Worm (Caenorhabditis elegans) whole organism, early embryonic: ENCODE results near the gene flp-23.

Source experiments
- B0310.2 ChIP-seq: sonication (generic microtip); optimal IDR thresholded peaks from 2 replicates; lab custom pipeline; 2016; ENCODE audit warnings: mild to moderate bottlenecking, missing genetic modification characterization, missing compliant biosample characterization
- F13C5.2 ChIP-seq: sonication (generic microtip); optimal IDR thresholded peaks from 2 replicates; lab custom pipeline; 2017; ENCODE audit warnings: mild to moderate bottlenecking, missing genetic modification characterization, inconsistent platforms, missing compliant biosample characterization
- aly-1 ChIP-seq: sonication (generic microtip); optimal IDR thresholded peaks from 2 replicates; lab custom pipeline; 2016; ENCODE audit warnings: missing genetic modification characterization, missing compliant biosample characterization
- ama-1 ChIP-seq: fragments of 150-350 bp; optimal IDR thresholded peaks from 2 replicates; lab custom pipeline; 2014
- ceh-13 ChIP-seq: fragments of 200-800 bp; sonication (Bioruptor generic); optimal IDR thresholded peaks from 2 replicates; lab custom pipeline; 2018; ENCODE audit warnings: mild to moderate bottlenecking, missing genetic modification characterization, missing compliant biosample characterization
- ceh-36 ChIP-seq: sonication (generic microtip); optimal IDR thresholded peaks from 2 replicates; lab custom pipeline; 2016; ENCODE audit warnings: missing genetic modification characterization, inconsistent platforms, missing compliant biosample characterization
- ets-7 ChIP-seq: sonication (generic microtip); optimal IDR thresholded peaks from 2 replicates; lab custom pipeline; 2016; ENCODE audit warnings: missing genotype, missing genetic modification characterization, missing compliant biosample characterization
- flt-1 ChIP-seq: fragments of 200-800 bp; sonication (Bioruptor generic); IDR thresholded peaks from 2 replicates; pipeline ENCODE4 v1.3.6; 2022; ENCODE audit warnings: missing genetic modification characterization, missing compliant biosample characterization
- hmbx-1 ChIP-seq: sonication (generic microtip); optimal IDR thresholded peaks from 2 replicates; lab custom pipeline; 2016; ENCODE audit warnings: mild to moderate bottlenecking, missing genetic modification characterization, missing compliant biosample characterization
- hmg-4 ChIP-seq: fragments of 200-800 bp; sonication (Bioruptor generic); optimal IDR thresholded peaks from 2 replicates; lab custom pipeline; 2018; ENCODE audit warnings: mild to moderate bottlenecking, missing genetic modification characterization, missing compliant biosample characterization
- hnd-1 ChIP-seq: sonication (generic microtip); optimal IDR thresholded peaks from 2 replicates; lab custom pipeline; 2016; ENCODE audit warnings: missing genetic modification characterization, missing compliant biosample characterization
- pes-1 ChIP-seq: fragments of 200-800 bp; sonication (Bioruptor generic); IDR thresholded peaks from 2 replicates; pipeline ENCODE4 v1.3.6; 2022; ENCODE audit warnings: missing genetic modification reagents, missing genetic modification characterization, missing compliant biosample characterization
- scrt-1 ChIP-seq: fragments of 200-800 bp; sonication (Bioruptor generic); IDR thresholded peaks from 2 replicates; pipeline ENCODE4 v1.3.6; 2022; ENCODE audit warnings: missing genetic modification characterization, missing compliant biosample characterization
- sea-1 ChIP-seq: fragments of 200-800 bp; sonication (Bioruptor generic); conservative IDR thresholded peaks from 2 replicates; pipeline ENCODE4 v1.3.6; 2022; ENCODE audit warnings: missing genetic modification characterization, missing compliant biosample characterization
- tbx-11 ChIP-seq: fragments of 200-800 bp; sonication (Bioruptor generic); IDR thresholded peaks from 2 replicates; pipeline ENCODE4 v1.3.6; 2022; ENCODE audit warnings: missing genetic modification characterization, missing compliant biosample characterization
- tbx-37 ChIP-seq: fragments of 200-800 bp; sonication (Bioruptor generic); conservative IDR thresholded peaks from 2 replicates; pipeline ENCODE4 v1.3.6; 2022; ENCODE audit warnings: missing genetic modification reagents, missing genetic modification characterization, missing compliant biosample characterization
- tra-4 ChIP-seq: sonication (generic microtip); optimal IDR thresholded peaks from 2 replicates; lab custom pipeline; 2017; ENCODE audit warnings: missing genetic modification characterization, missing compliant biosample characterization

The flp-23 gene

DNA sequence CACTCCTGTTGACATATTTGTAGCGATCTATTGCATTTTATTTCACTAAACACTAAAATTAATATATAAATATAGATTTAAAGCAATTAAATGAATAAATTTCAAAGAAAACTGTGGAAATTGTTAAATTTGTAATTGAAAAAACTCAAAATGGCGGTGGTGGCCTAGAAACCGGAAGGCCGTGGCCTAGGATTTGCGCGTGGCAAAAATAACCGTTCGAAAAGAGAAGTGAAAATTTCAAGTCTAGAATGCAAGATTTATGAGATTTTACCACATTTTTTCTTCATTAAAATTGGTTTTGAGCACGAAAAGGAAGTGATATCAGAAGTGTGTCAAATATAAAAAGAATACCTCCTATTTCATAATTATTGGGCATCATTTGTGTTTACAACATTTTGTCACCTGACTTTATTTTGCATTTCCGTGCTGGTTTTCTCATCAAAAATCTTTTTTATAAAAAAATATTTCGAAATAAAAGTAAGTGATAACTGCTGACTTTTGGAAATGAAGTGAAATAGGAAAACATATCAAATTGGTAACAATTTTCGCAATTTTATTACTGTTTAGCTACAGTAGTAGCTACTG lies 33.2 kb downstream of the flp-23 start, which contains the start of gene fli-1:
fli-1 (minus strand) TSS at position 58 of the 585 bp plus-strand sequence.
- no peak for TF ChIP-seq pes-1 (GFP tag; lab: Robert Waterston, UW)
- peak; percentile 45; the same call in 1 of the 2 replicates for TF ChIP-seq tbx-37 (GFP tag; lab: Robert Waterston, UW)

DNA sequence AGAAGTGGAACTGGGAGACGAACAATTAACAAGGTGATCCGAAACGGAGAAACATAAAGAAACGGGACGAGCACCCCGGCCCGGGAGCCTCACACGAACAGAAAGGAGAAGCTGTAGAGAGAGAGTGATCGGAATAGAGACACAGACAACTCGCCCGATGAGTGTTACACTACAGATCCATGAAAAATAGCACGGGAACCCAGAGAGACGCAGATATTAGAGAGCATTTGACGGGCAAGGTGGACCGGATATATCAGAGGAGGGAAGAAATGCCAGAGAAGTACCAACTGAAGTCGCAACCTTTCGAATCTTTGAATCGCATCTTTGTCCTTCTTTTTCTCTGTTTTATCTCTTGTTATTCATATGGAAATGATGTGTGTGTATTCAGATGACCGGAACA lies 33.9 kb downstream of the flp-23 start, which contains the start of gene anmt-1:
anmt-1 (plus strand) TSS at position 388 of the 400 bp plus-strand sequence.
- no peak for TF ChIP-seq flt-1 (GFP tag; lab: Robert Waterston, UW)
- no peak for TF ChIP-seq ceh-36
- no peak for TF ChIP-seq hmbx-1
- TF ChIP-seq scrt-1 (GFP tag; lab: Robert Waterston, UW), result no peak
- no peak for TF ChIP-seq hmg-4 (GFP tag; lab: Kevin White, UChicago)
- no peak for TF ChIP-seq F13C5.2 (tag; lab: Kevin White, UChicago)
- TF ChIP-seq ets-7 (tag; lab: Kevin White, UChicago), result no peak
- TF ChIP-seq ama-1 (lab: Kevin White, UChicago), result no peak
- no peak for TF ChIP-seq B0310.2 (tag; lab: Kevin White, UChicago)
- no peak for TF ChIP-seq sea-1 (GFP tag; lab: Robert Waterston, UW)
- no peak for TF ChIP-seq tbx-37 (GFP tag; lab: Robert Waterston, UW)
- TF ChIP-seq ceh-13 (GFP tag; lab: Kevin White, UChicago), result no peak
- no peak for TF ChIP-seq aly-1 (tag; lab: Kevin White, UChicago)
- TF ChIP-seq hnd-1 (tag; lab: Kevin White, UChicago), result no peak
- TF ChIP-seq pes-1 (GFP tag; lab: Robert Waterston, UW), result no peak
- no peak for TF ChIP-seq tra-4 (tag; lab: Kevin White, UChicago)
- no peak for TF ChIP-seq tbx-11 (GFP tag; lab: Robert Waterston, UW)

DNA sequence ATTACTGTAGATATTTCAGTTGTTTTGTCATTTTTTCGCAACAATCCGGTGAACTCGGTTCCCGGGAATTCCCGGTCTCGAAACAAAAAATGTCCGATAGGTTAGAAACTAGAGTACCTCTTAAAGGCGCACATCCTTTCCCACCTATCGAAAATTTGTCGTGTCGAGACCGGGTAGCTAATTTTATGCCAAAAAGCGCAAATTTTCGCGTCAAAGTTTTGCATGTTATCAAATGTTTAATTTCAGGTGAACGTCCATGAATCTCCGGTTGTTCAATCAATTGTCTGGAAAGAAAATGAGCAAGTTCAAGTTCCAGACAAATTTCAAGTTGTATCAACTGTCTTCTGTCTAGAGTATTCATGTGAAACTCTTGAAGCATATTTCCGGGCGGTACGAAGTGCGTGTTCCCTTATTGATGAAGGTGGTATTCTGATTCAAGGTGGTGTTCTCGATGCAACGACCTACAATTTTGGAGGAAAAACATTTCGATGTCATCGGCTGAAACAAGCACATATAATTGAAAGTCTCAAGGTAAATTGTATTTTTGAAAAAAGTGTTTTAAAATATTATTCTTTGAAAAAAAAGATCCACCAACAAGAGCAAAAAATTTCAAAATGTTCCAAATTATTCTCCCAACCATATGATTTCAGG lies 35.1 kb downstream of the flp-23 start:
- no peak for TF ChIP-seq ceh-13 (GFP tag; lab: Kevin White, UChicago)
- TF ChIP-seq flt-1 (GFP tag; lab: Robert Waterston, UW), result no peak
- TF ChIP-seq ets-7 (tag; lab: Kevin White, UChicago), result no peak
- TF ChIP-seq scrt-1 (GFP tag; lab: Robert Waterston, UW), result no peak
- no peak for TF ChIP-seq ama-1 (lab: Kevin White, UChicago)
- TF ChIP-seq ceh-36, result no peak
- no peak for TF ChIP-seq hmg-4 (GFP tag; lab: Kevin White, UChicago)
- TF ChIP-seq pes-1 (GFP tag; lab: Robert Waterston, UW), result no peak
- TF ChIP-seq B0310.2 (tag; lab: Kevin White, UChicago), result no peak
- TF ChIP-seq tbx-37 (GFP tag; lab: Robert Waterston, UW), result no peak

DNA sequence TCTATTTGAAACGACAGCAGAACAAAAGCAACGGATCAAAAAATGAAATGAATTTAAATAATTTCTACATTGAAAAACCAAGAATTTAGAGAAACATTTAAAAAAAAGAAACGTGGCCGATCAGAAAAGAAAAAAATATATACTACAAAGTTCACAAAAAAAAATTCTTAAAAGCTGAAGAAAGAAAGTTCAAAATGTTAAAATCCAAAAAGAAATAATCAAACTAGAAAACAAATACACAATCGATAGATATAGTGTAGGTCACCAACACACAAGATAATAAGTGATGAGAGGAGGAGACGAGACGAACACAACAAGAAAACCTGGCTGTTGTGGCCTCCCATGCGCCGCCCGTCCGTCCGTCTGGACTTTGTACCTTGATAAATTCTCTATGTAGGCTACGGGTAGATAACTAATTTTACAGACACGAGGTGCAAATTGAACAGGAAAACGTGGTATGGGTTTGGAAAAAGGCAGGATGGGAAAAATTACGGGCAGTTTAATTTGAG lies 37.9 kb downstream of the flp-23 start, which contains the start of gene hadb-1:
hadb-1 (minus strand) TSS at position 51 of the 509 bp plus-strand sequence.
- no peak for TF ChIP-seq pes-1 (GFP tag; lab: Robert Waterston, UW)

DNA sequence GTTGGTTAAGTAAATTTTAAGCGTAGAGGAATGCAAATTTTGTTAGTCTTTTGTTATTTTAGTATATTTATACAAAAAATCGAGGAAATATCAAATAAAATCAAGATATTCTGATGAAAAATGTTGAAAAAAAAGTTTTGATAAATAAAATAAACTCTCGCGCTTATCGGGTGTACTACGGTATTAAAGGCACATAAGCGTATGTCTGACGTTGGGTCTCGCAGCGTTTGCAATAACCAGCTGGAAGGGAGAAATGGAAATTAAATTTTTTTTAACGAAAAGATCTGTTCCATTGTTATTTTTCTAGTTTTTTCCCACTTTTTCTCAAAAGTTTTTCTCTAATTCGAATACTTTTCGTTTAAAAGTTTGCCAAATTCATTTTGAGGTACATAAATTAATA lies 38.6 kb downstream of the flp-23 start:
- TF ChIP-seq ceh-36 (no peak), tbx-11 (GFP tag; lab: Robert Waterston, UW) (no peak), ceh-13 (GFP tag; lab: Kevin White, UChicago) (no peak), ets-7 (tag; lab: Kevin White, UChicago) (no peak), F13C5.2 (tag; lab: Kevin White, UChicago) (no peak), flt-1 (GFP tag; lab: Robert Waterston, UW) (no peak), tra-4 (tag; lab: Kevin White, UChicago) (no peak), ama-1 (lab: Kevin White, UChicago) (no peak), hmg-4 (GFP tag; lab: Kevin White, UChicago) (no peak)

DNA sequence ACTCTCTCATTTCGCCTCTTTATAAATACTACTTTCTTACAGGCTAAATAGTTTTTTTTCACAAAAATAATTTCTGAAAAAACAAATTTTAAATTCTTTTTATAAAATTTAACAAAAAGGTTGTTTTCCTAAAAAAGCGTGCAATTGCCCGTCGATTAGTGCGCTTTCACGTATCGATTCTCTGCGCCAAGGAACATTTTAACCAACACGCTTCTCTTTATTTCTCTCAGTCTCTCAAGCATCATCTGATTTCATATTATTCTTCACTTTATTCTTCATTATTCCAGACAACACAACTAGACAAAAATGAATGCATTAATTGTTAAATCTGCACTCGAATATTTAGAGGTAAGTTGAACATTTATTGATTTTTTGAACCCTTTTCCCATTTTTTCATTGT lies 39.1 kb downstream of the flp-23 start, which contains the start of gene B0303.4:
B0303.4 (plus strand) TSS at position 196 of the 400 bp plus-strand sequence.
- TF ChIP-seq sea-1 (GFP tag; lab: Robert Waterston, UW), result no peak
- no peak for TF ChIP-seq F13C5.2 (tag; lab: Kevin White, UChicago)
- no peak for TF ChIP-seq aly-1 (tag; lab: Kevin White, UChicago)
- no peak for TF ChIP-seq scrt-1 (GFP tag; lab: Robert Waterston, UW)
- no peak for TF ChIP-seq hnd-1 (tag; lab: Kevin White, UChicago)
- TF ChIP-seq ama-1 (lab: Kevin White, UChicago), result no peak
- TF ChIP-seq hmg-4 (GFP tag; lab: Kevin White, UChicago), result no peak
- TF ChIP-seq flt-1 (GFP tag; lab: Robert Waterston, UW), result no peak
- TF ChIP-seq tra-4 (tag; lab: Kevin White, UChicago), result no peak
- no peak for TF ChIP-seq B0310.2 (tag; lab: Kevin White, UChicago)
- TF ChIP-seq ets-7 (tag; lab: Kevin White, UChicago), result no peak
- no peak for TF ChIP-seq tbx-37 (GFP tag; lab: Robert Waterston, UW)

DNA sequence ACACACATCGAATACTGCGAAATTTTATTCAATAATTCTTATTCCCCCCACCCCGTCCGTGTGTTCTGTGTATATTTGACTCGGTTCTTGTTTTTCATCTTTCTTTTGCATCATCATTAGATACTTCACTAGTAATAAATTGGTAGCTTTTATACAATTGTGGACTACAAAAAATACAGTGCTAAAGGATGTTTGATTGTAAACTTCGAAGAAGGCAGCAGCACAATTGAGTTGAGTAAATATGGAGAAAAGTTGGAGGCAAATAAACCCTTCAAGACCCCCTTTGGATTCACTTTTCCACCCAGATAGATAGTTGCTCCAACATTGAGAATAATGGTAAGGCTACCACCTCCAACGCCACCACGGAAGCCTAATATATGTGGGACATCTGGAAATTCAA lies 42.8 kb downstream of the flp-23 start, which contains the start of gene B0303.7:
B0303.7 (plus strand) TSS at position 301 of the 400 bp plus-strand sequence.
- no peak for TF ChIP-seq sea-1 (GFP tag; lab: Robert Waterston, UW)
